Fruit fly (Drosophila melanogaster): Measurements from ENCODE around the gene L2HGDH.

Gene L2HGDH

dm6 chr2L:18974063-18974779, at the start of gene L2HGDH, which contains the start of gene CG10431:
Gene L2HGDH (minus strand): TSS chr2L:18974448.
Gene CG10431 (plus strand): TSS chr2L:18974710.
- no peak for TF ChIP-seq CTCF (optimal IDR thresholded peaks at IDR 0.05)
- TF ChIP-seq CG8478 (optimal IDR thresholded peaks at IDR 0.05): no peak

DNA sequence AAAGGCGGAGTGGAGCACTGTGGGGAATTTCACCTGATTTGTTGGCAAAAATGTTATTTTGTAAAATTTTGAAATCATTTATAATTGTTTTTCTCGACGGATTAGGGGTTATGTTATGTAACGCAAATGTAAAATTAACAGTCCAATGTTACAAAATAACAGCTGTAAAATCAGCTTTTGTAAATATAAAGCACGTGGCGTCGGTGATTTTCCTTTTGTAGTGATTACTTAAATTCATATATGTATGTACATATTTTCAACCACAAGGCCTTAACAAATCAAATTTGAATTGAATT, 47.9 kb upstream of the L2HGDH start, which contains the start of gene CG15172:
TSS of gene CG15172 (plus strand) at position 197 of the 296 bp plus-strand sequence.
- TF ChIP-seq CTCF (optimal IDR thresholded peaks at IDR 0.05) (no peak), CG8478 (optimal IDR thresholded peaks at IDR 0.05) (no peak)

dm6 chr2L:19021278-19022220, 47.3 kb upstream of the L2HGDH start:
- TF ChIP-seq CTCF (optimal IDR thresholded peaks at IDR 0.05): no peak
- no peak for TF ChIP-seq CG8478 (optimal IDR thresholded peaks at IDR 0.05)

DNA sequence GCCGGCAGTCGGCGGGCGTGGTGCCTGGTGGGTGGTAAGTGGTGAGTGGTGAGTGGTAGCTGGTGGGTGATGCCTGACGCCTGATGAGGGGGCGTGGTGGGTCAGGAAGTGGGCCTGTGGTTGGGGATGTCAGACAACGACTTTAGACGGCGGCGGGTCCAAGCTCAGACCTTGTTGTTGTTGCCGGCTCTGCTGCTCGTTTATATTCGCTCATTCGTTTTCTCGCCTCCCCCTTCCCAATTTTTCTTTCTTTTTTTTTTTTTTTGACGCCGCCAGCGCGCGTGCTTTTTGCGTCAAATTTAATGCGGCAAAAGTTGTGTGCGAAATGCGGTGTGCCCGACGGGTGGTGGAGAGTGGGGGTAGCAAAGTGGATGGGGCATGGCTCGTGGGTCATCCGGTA, 45.4 kb upstream of the L2HGDH start:
- TF ChIP-seq CTCF (optimal IDR thresholded peaks at IDR 0.05): no peak
- TF ChIP-seq CG8478 (optimal IDR thresholded peaks at IDR 0.05): no peak

DNA sequence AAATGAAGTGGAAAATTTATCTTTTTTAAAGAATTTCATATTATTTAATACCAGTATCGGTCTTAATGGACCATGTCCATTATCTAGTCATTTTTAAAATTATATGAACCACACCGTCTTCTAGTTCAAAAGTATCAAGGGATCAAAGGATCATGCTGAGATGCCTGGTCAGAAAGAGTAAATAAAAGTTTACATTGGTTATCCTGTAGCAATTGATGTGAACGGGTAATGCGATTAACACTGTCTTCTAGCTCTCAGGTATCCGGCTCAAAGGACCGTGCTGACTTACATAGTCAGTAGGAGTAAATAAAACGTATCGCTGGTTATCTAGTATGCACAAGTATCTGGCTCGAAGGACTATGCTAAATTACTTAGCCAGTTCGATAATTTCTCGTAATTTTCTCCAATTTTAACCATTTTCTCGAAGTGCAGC, 44.9 kb upstream of the L2HGDH start:
- TF ChIP-seq CTCF (optimal IDR thresholded peaks at IDR 0.05) (no peak), CG8478 (optimal IDR thresholded peaks at IDR 0.05) (no peak)

dm6 chr2L:19018266-19018665, 44.0 kb upstream of the L2HGDH start:
- no peak for TF ChIP-seq CG8478 (optimal IDR thresholded peaks at IDR 0.05)
- no peak for TF ChIP-seq CTCF (optimal IDR thresholded peaks at IDR 0.05)

- TF ChIP-seq CG8478 (optimal IDR thresholded peaks at IDR 0.05) (no peak), CTCF (optimal IDR thresholded peaks at IDR 0.05) (no peak)
Measured at dm6 chr2L:19017060-19017459, 42.8 kb upstream of the L2HGDH start.

DNA sequence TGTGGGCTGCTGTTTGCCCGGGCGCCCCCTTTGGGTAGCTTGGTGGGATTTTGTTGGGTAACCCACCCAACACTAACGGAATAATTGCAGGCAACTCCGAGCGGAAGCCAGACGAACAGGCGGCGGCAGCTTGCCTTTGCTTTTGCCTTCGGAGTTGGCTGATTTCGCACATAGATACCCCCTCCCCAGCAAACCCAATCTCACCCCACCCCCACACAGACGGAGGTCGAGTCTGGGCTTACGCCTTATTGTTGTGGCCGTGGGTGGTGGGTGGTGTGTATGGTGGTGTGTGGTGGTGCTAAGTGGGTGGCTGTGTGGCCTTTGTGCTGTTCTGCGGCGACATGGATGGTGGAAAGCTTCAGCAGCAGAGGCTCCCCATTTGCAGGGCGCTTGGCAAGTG, 41.4 kb upstream of the L2HGDH start:
- TF ChIP-seq CTCF (optimal IDR thresholded peaks at IDR 0.05): no peak
- no peak for TF ChIP-seq CG8478 (optimal IDR thresholded peaks at IDR 0.05)

- TF ChIP-seq CTCF (optimal IDR thresholded peaks at IDR 0.05): no peak
- TF ChIP-seq CG8478 (optimal IDR thresholded peaks at IDR 0.05): no peak
Measured at dm6 chr2L:19014881-19015366, 40.7 kb upstream of the L2HGDH start.

DNA sequence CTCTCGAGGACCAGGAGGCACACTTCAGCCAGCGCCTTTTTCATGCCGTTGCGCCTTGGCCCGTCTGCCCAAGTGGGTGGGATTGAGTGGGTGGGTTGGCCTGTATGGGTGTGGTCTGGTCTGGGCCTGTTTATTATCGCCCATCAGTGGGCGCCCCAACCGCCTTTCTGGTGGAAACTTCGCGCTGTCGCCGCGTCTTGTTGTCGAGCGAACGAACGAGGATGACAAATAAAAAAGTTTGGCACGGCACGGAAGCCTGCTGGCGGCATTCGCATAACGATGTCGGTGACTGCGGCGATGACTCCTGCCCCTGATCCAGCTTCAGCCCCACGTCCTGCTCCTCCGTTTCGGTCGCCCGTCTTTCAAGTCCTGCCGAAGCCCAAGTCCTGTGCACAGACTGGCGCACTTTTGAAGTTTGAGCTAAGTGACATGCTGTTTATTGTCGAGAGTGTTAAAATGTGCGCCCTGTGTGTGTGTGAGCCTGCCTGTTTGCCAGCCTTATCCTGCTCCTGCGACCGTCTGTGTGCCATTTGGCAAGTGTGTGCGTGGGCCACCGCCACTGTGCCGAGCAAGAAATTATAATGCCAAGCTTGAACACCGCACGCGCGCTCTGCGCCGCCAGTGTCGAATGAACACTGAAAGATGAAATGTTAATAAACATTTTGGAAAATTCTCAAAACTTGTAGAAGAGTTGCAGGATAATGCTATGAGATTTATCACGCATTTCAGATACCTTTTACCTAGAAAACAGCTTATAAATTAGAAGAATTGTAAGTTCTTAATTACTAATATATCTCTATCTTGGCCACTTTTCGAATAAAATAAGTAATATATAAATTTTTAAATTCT, 40.0 kb upstream of the L2HGDH start:
- TF ChIP-seq CG8478 (optimal IDR thresholded peaks at IDR 0.05) (no peak), CTCF (optimal IDR thresholded peaks at IDR 0.05) (no peak)

dm6 chr2L:19012776-19013328, 38.6 kb upstream of the L2HGDH start:
- TF ChIP-seq CTCF (optimal IDR thresholded peaks at IDR 0.05): no peak
- TF ChIP-seq CG8478 (optimal IDR thresholded peaks at IDR 0.05): no peak

DNA sequence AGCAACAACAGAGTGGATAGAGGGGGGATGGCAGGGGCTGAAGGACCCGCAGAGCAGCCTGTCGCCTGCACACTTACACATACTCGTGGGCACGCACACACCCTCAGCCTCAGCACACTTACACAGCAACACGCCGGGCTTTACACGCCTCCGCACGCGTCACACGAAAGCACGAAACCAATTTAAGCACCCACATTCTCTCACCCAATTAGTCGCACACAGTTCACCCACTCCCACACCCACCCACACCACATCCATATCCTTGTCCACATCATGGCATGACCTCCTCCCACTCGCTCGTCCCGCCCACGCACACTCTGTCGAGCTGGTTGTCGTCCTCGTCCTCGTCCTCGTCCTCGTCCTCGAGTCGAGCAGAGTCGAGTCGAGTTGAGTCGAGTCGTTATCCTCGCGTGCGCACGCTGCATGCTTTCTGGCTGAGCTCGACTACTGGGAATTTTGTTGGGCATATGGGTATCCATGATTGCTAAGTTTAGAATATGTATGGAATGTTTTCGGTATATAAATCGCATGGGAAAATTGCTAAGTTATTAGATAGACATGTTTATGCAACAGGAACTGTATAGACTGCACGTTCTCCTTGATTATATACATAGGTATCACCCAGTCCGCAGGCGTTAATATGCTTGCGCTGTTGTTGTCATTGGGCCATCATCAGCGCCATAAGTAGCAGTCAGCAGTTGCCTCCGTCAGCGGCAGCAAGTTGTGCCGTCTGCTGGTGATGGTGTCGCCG, 37.8 kb upstream of the L2HGDH start:
- TF ChIP-seq CG8478 (optimal IDR thresholded peaks at IDR 0.05): no peak
- no peak for TF ChIP-seq CTCF (optimal IDR thresholded peaks at IDR 0.05)

DNA sequence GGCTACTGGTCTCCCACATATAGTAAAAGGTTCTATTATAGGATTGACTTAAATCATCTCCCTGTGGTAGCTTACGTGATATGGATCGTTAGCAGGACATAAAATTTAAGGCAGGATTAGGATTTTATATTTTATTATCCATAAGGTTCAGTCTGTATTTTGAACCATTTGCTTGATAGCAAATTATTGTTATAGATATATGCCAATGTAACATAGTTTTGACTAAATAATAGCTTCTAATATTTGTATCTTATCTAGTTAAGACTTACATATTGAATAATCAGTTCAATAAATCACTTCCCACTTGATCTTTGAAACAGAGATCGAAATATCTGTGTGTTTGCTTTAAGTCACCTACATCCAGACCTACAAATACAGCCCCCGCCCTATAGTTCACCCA, 36.3 kb upstream of the L2HGDH start, which contains the start of gene robl37BC:
TSS of gene robl37BC (plus strand) at position 301 of the 400 bp plus-strand sequence.
- no peak for TF ChIP-seq CTCF (optimal IDR thresholded peaks at IDR 0.05)
- no peak for TF ChIP-seq CG8478 (optimal IDR thresholded peaks at IDR 0.05)

- no peak for TF ChIP-seq CG8478 (optimal IDR thresholded peaks at IDR 0.05)
- TF ChIP-seq CTCF (optimal IDR thresholded peaks at IDR 0.05): no peak
Measured at dm6 chr2L:19010037-19010436, 35.8 kb upstream of the L2HGDH start.
